Worm (Caenorhabditis elegans): ENCODE measurements around the gene cal-3.

The cal-3 gene

ce11 chrIV:3862948-3863347, 28.0 kb upstream of the cal-3 start:
- TF ChIP-seq aptf-2 (GFP tag; conservative IDR thresholded peaks at IDR 0.05) = no peak
- no peak for TF ChIP-seq lin-35 (GFP tag; optimal IDR thresholded peaks at IDR 0.05)
- TF ChIP-seq pha-4 (tag; optimal IDR thresholded peaks at IDR 0.05) = no peak
- TF ChIP-seq let-526 (GFP tag; IDR thresholded peaks at IDR 0.05) = no peak
- TF ChIP-seq F52B5.7 (tag; optimal IDR thresholded peaks at IDR 0.05) = no peak

- TF ChIP-seq nhr-120 (GFP tag; IDR thresholded peaks at IDR 0.05) (no peak), sea-2 (GFP tag; IDR thresholded peaks at IDR 0.05) (no peak)
These were observed 25.5 kb upstream of the cal-3 start for ce11 chrIV:3860419-3860818.

DNA sequence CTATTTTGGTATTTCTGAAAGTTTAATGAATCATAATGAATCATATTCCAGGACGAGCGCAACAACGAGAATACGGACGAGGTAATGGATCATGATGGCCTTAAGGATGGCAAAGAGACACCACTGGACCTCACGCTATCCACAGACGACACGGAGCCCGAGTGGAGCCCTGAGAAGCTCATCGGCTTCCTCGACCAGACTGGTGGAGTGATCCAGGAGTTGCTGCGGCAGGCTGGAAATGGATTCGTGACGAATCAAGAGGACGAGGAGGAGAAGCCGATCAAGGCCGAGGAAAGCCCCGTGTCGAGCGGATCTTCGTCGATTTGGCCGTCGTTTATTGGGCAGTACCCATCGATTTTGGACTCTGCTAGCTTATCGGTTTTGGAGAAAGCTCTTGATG, 24.6 kb upstream of the cal-3 start:
- TF ChIP-seq mcd-1 (GFP tag; IDR thresholded peaks at IDR 0.05) (0 out of 2 replicates have a peak, but pooled peaks have one; percentile 5), snpc-4 (GFP tag; optimal IDR thresholded peaks at IDR 0.05) (no peak), snpc-4 (tag; optimal IDR thresholded peaks at IDR 0.05) (no peak), ztf-26 (tag; optimal IDR thresholded peaks at IDR 0.05) (no peak), somi-1 (GFP tag; optimal IDR thresholded peaks at IDR 0.05) (no peak), lin-26 (GFP tag; IDR thresholded peaks at IDR 0.05) (no peak), ama-1 (optimal IDR thresholded peaks at IDR 0.05) (no peak), ama-1 (GFP tag; optimal IDR thresholded peaks at IDR 0.05) (no peak), unc-62 (GFP tag; optimal IDR thresholded peaks at IDR 0.05) (no peak), repo-1 (tag; optimal IDR thresholded peaks at IDR 0.05) (no peak), zfh-2 (GFP tag; conservative IDR thresholded peaks at IDR 0.05) (peak; percentile 61), madf-6 (GFP tag; IDR thresholded peaks at IDR 0.05) (no peak), Y67H2A.10 (GFP tag; conservative IDR thresholded peaks at IDR 0.05) (no peak), mxl-1 (tag; optimal IDR thresholded peaks at IDR 0.05) (no peak), nfyb-1 (GFP tag; IDR thresholded peaks at IDR 0.05) (no peak), ekl-4 (GFP tag; IDR thresholded peaks at IDR 0.05) (no peak), tbp1 (GFP tag; optimal IDR thresholded peaks at IDR 0.05) (no peak), attf-3 (GFP tag; conservative IDR thresholded peaks at IDR 0.05) (no peak), rec-8 (tag; optimal IDR thresholded peaks at IDR 0.05) (no peak)

ce11 chrIV:3857999-3858552, 23.1 kb upstream of the cal-3 start:
- no peak for TF ChIP-seq attf-5 (GFP tag; optimal IDR thresholded peaks at IDR 0.05)

DNA sequence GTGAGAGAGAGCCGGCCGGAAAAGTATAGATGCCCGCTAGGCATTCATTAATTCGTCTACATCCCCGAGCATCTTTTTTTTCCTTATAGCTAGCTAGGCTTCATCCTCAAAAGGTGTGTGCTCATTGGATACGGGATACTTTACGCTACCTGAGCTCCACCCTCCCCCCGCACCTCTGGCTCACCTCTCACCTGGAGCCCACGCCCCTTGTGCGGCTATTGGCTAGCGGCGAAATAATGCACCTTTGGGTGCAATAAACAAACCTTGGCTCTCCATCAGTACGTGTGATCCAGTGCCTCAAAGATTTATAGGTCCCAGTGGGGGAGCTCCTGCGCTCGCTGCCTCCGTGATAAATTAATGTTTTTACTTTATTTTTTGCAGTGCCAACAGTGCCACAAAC, 21.2 kb upstream of the cal-3 start:
- TF ChIP-seq ceh-27 (GFP tag; optimal IDR thresholded peaks at IDR 0.05) = no peak
- no peak for TF ChIP-seq lag-1 (GFP tag; IDR thresholded peaks at IDR 0.05)
- TF ChIP-seq zfh-2 (GFP tag; conservative IDR thresholded peaks at IDR 0.05) = 0 out of 2 replicates have a peak, but pooled peaks have one; percentile 22

- TF ChIP-seq zim-3 (tag; optimal IDR thresholded peaks at IDR 0.05) = no peak
- no peak for TF ChIP-seq ceh-58 (GFP tag; IDR thresholded peaks at IDR 0.05)
- TF ChIP-seq lin-40 (tag; optimal IDR thresholded peaks at IDR 0.05) = no peak
- no peak for TF ChIP-seq mcd-1 (GFP tag; IDR thresholded peaks at IDR 0.05)
- no peak for TF ChIP-seq F52B5.7 (tag; optimal IDR thresholded peaks at IDR 0.05)
- TF ChIP-seq lag-1 (GFP tag; IDR thresholded peaks at IDR 0.05) = no peak
- TF ChIP-seq hsf-1 (GFP tag; IDR thresholded peaks at IDR 0.05) = no peak
- no peak for TF ChIP-seq ZK185.1 (tag; optimal IDR thresholded peaks at IDR 0.05; ENCODE audit: poor library complexity, severe bottlenecking)
- no peak for TF ChIP-seq lin-54 (GFP tag; optimal IDR thresholded peaks at IDR 0.05)
- no peak for TF ChIP-seq F22D6.2 (tag; optimal IDR thresholded peaks at IDR 0.05)
- TF ChIP-seq rpc-1 (optimal IDR thresholded peaks at IDR 0.05) = no peak
- no peak for TF ChIP-seq rpc-1 (tag; optimal IDR thresholded peaks at IDR 0.05)
- no peak for TF ChIP-seq B0035.1 (tag; optimal IDR thresholded peaks at IDR 0.05)
- TF ChIP-seq ceh-79 (tag; optimal IDR thresholded peaks at IDR 0.05) = no peak
- no peak for TF ChIP-seq C06A6.2 (GFP tag; conservative IDR thresholded peaks at IDR 0.05)
- TF ChIP-seq xnd-1 (tag; optimal IDR thresholded peaks at IDR 0.05) = no peak
- no peak for TF ChIP-seq dox-1 (GFP tag; IDR thresholded peaks at IDR 0.05)
- no peak for TF ChIP-seq repo-1 (tag; optimal IDR thresholded peaks at IDR 0.05)
These were observed 20.6 kb upstream of the cal-3 start, which contains the start of gene zag-1 for ce11 chrIV:3855543-3855942. Gene zag-1, plus strand, starts transcription at chrIV:3855843.
